Worm (Caenorhabditis elegans) whole organism, L4 larva: Measurements from ENCODE around the gene Y61A9LA.3.

Source experiments
- R02D3.7 ChIP-seq: fragments of 150-350 bp; sonication (generic microtip); optimal IDR thresholded peaks from 3 replicates; lab custom pipeline; 2014; ENCODE audit warnings: missing biosample characterization, missing genetic modification characterization
- T20F7.1 ChIP-seq: fragments of 200-800 bp; sonication (Bioruptor generic); optimal IDR thresholded peaks from 2 replicates; lab custom pipeline; 2018; ENCODE audit warnings: mild to moderate bottlenecking, missing genetic modification characterization, missing compliant biosample characterization
- ZK546.5 ChIP-seq, 2 experiments: sonication (generic microtip); optimal IDR thresholded peaks; 2 replicates each; lab custom pipeline; 2017; ENCODE audit warnings: missing biosample characterization in 2 of 2, missing genetic modification characterization in 2 of 2
- aha-1 ChIP-seq: fragments of 150-350 bp; peaks from one replicate; lab custom pipeline; 2014; ENCODE audit warnings: missing biosample characterization, missing genetic modification characterization
- aly-2 ChIP-seq: sonication (generic microtip); optimal IDR thresholded peaks from 2 replicates; lab custom pipeline; 2018; ENCODE audit warnings: missing biosample characterization, missing genetic modification characterization
- attf-4 ChIP-seq: sonication (generic microtip); optimal IDR thresholded peaks from 3 replicates; lab custom pipeline; 2017; ENCODE audit warnings: missing biosample characterization, missing genetic modification characterization
- ceh-20 ChIP-seq: fragments of 200-800 bp; sonication (Bioruptor generic); IDR thresholded peaks from 2 replicates; pipeline ENCODE4 v1.3.6; 2022; ENCODE audit warnings: missing genetic modification reagents, missing genetic modification characterization, missing compliant biosample characterization
- ceh-62 ChIP-seq: sonication (generic microtip); optimal IDR thresholded peaks from 2 replicates; lab custom pipeline; 2017; ENCODE audit warnings: missing biosample characterization, missing genetic modification characterization
- ctbp-1 ChIP-seq: fragments of 200-800 bp; sonication (Bioruptor generic); IDR thresholded peaks from 2 replicates; pipeline ENCODE4 v1.3.6; 2022; ENCODE audit warnings: missing genetic modification reagents, missing genetic modification characterization, missing compliant biosample characterization
- daf-16 ChIP-seq, 3 experiments: sonication (generic microtip); optimal IDR thresholded peaks; 2 replicates each; lab custom pipeline; 2016 to 2017; ENCODE audit warnings: missing genetic modification characterization in 3 of 3, missing genetic modification reagents in 3 of 3, mild to moderate bottlenecking in 2 of 3, missing compliant biosample characterization in 2 of 3, missing biosample characterization in 1 of 3, moderate library complexity in 1 of 3
- fkh-10 ChIP-seq: fragments of 150-350 bp; optimal IDR thresholded peaks from 2 replicates; lab custom pipeline; 2014; ENCODE audit warnings: missing biosample characterization, missing genetic modification reagents, missing genetic modification characterization
- fos-1 ChIP-seq: fragments of 150-350 bp; optimal IDR thresholded peaks from 2 replicates; lab custom pipeline; 2014; ENCODE audit warnings: missing biosample characterization, missing genetic modification characterization
- hlh-11 ChIP-seq: fragments of 200-800 bp; sonication (Bioruptor generic); optimal IDR thresholded peaks from 2 replicates; lab custom pipeline; 2018; ENCODE audit warnings: mild to moderate bottlenecking, missing genetic modification characterization, missing compliant biosample characterization
- hlh-30 ChIP-seq: sonication (generic microtip); optimal IDR thresholded peaks from 2 replicates; lab custom pipeline; 2017; ENCODE audit warnings: antibody characterized with exemption, mild to moderate bottlenecking, missing genetic modification characterization, missing compliant biosample characterization; ENCODE audit not compliant: insufficient read depth
- hmg-1.1 ChIP-seq: fragments of 200-800 bp; sonication (Bioruptor generic); IDR thresholded peaks from 2 replicates; pipeline ENCODE4 v1.3.6; 2022; ENCODE audit warnings: missing genetic modification reagents, missing genetic modification characterization, missing compliant biosample characterization
- jun-1 ChIP-seq: fragments of 150-350 bp; optimal IDR thresholded peaks from 2 replicates; lab custom pipeline; 2014; ENCODE audit warnings: missing biosample characterization, missing genetic modification reagents, missing genetic modification characterization
- lim-7 ChIP-seq: fragments of 200-800 bp; sonication (Bioruptor generic); IDR thresholded peaks from 2 replicates; pipeline ENCODE4 v1.3.6; 2022; ENCODE audit warnings: missing genetic modification characterization, missing compliant biosample characterization
- madf-5 ChIP-seq, 2 experiments: fragments of 200-800 bp; sonication (Bioruptor generic); IDR thresholded peaks; 2 replicates each; pipeline ENCODE4 v1.3.6; 2022; ENCODE audit warnings: missing compliant biosample characterization in 2 of 2, missing genetic modification characterization in 2 of 2
- mdt-29 ChIP-seq: fragments of 200-800 bp; sonication (Bioruptor generic); IDR thresholded peaks from 2 replicates; pipeline ENCODE4 v1.3.6; 2022; ENCODE audit warnings: missing genetic modification reagents, missing genetic modification characterization, missing compliant biosample characterization
- nhr-25 ChIP-seq: sonication (generic microtip); optimal IDR thresholded peaks from 2 replicates; lab custom pipeline; 2017; ENCODE audit warnings: missing genetic modification characterization, mild to moderate bottlenecking, missing compliant biosample characterization, antibody characterized with exemption, moderate library complexity, borderline replicate concordance; ENCODE audit not compliant: insufficient read depth
- nhr-28 ChIP-seq: fragments of 150-350 bp; optimal IDR thresholded peaks from 2 replicates; lab custom pipeline; 2014; ENCODE audit warnings: missing biosample characterization, missing genetic modification characterization
- nhr-42 ChIP-seq: fragments of 200-800 bp; sonication (Bioruptor generic); IDR thresholded peaks from 2 replicates; pipeline ENCODE4 v1.3.6; 2022; ENCODE audit warnings: missing genetic modification characterization, missing compliant biosample characterization
- nhr-48 ChIP-seq: sonication (generic microtip); optimal IDR thresholded peaks from 2 replicates; lab custom pipeline; 2016; ENCODE audit warnings: mild to moderate bottlenecking, missing genetic modification characterization, missing compliant biosample characterization
- pha-4 ChIP-seq, 2 experiments: fragments of 150-350 bp in 1 of 2; fragments of 200-800 bp in 1 of 2; sonication (Bioruptor generic) in 1 of 2; IDR thresholded peaks in 1 of 2; optimal IDR thresholded peaks in 1 of 2; 2 replicates each; pipeline versions ENCODE4 v1.3.6 to Lab custom; 2014 to 2022; ENCODE audit warnings: missing genetic modification characterization in 2 of 2, missing genetic modification reagents in 2 of 2, missing biosample characterization in 1 of 2, missing compliant biosample characterization in 1 of 2
- rbr-2 ChIP-seq: sonication (generic microtip); optimal IDR thresholded peaks from 2 replicates; lab custom pipeline; 2016; ENCODE audit warnings: missing genotype, missing genetic modification characterization, missing compliant biosample characterization
- sdz-12 ChIP-seq: fragments of 200-800 bp; sonication (Bioruptor generic); optimal IDR thresholded peaks from 2 replicates; lab custom pipeline; 2018; ENCODE audit warnings: mild to moderate bottlenecking, missing genetic modification characterization, missing compliant biosample characterization
- set-16 ChIP-seq: fragments of 200-800 bp; sonication (Bioruptor generic); IDR thresholded peaks from 2 replicates; pipeline ENCODE4 v1.3.6; 2022; ENCODE audit warnings: missing genetic modification reagents, missing genetic modification characterization, missing compliant biosample characterization
- snpc-1.2 ChIP-seq: fragments of 200-800 bp; sonication (Bioruptor generic); IDR thresholded peaks from 2 replicates; pipeline ENCODE4 v1.3.6; 2022; ENCODE audit warnings: missing genetic modification reagents, missing genetic modification characterization, missing compliant biosample characterization
- spr-1 ChIP-seq: sonication (generic microtip); optimal IDR thresholded peaks from 2 replicates; lab custom pipeline; 2016; ENCODE audit warnings: mild to moderate bottlenecking, missing genetic modification characterization, missing compliant biosample characterization
- tag-97 ChIP-seq: fragments of 200-800 bp; sonication (Bioruptor generic); IDR thresholded peaks from 2 replicates; pipeline ENCODE4 v1.3.6; 2022; ENCODE audit warnings: missing genetic modification characterization, missing compliant biosample characterization
- unc-62 ChIP-seq, 3 experiments: fragments of 150-350 bp in 1 of 3; sonication (generic microtip); optimal IDR thresholded peaks in 2 of 3; peaks in 1 of 3; 1 replicate in 1 of 3; 2 replicates in 2 of 3; lab custom pipeline; 2014 to 2017; ENCODE audit warnings: missing biosample characterization in 3 of 3, missing genetic modification characterization in 3 of 3, missing genetic modification reagents in 3 of 3, missing genotype in 1 of 3
- zfp-3 ChIP-seq: fragments of 200-800 bp; sonication (Bioruptor generic); conservative IDR thresholded peaks from 2 replicates; pipeline ENCODE4 v1.3.6; 2022; ENCODE audit warnings: missing genetic modification reagents, missing genetic modification characterization, missing compliant biosample characterization
- ztf-11 ChIP-seq: fragments of 150-350 bp; optimal IDR thresholded peaks from 2 replicates; lab custom pipeline; 2014; ENCODE audit warnings: missing biosample characterization, missing genetic modification characterization

The Y61A9LA.3 gene

DNA sequence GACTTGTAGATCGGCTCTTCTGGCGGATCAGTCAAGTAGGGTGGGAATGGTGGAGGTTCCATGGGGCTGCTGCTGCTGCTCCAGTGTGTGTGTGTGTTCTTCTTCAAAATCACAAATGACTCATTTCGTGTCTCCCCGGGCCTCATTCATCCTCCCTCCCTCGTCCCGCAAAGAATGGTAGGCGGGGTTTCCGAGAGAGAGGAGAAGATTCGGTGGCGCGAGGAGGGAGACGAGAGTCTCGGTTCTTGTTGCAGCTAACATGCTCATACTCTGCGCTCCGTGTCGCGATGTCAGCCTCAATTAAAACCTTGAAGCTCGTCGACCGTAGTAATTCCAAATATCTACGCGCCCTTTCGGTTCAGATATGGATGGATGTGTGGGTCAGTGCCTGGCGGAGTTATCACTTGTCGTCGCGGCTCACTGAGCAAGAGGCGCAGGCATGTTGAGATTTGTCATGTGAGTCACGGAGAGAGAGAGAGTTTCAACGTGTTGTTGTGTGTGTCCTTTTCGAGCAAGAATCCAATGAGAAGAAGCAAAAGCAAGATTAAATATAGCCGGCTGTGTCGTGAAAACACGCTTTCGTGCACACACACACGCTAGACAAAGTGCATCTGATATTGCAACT lies 44.0 kb upstream of the Y61A9LA.3 start:
- TF ChIP-seq ctbp-1 (GFP tag; lab: Robert Waterston, UW), result no peak
- no peak for TF ChIP-seq attf-4 (tag; lab: Kevin White, UChicago)
- no peak for TF ChIP-seq sdz-12
- TF ChIP-seq hmg-1.1 (GFP tag; lab: Robert Waterston, UW), result no peak
- no peak for TF ChIP-seq T20F7.1 (GFP tag; lab: Kevin White, UChicago)
- no peak for TF ChIP-seq tag-97
- TF ChIP-seq lim-7, result 0 out of 2 replicates have a peak, but pooled peaks have one; percentile 36
- no peak for TF ChIP-seq fkh-10 (GFP tag; lab: Kevin White, UChicago)
- TF ChIP-seq ceh-20 (GFP tag; lab: Robert Waterston, UW), result no peak
- TF ChIP-seq rbr-2 (tag; lab: Kevin White, UChicago), result peak; percentile 11
- TF ChIP-seq set-16 (GFP tag; lab: Robert Waterston, UW), result peak; percentile 68
- TF ChIP-seq hlh-30 (tag; lab: Kevin White, UChicago), result peak; percentile 13
- no peak for TF ChIP-seq ceh-62 (tag; lab: Kevin White, UChicago)
- no peak for TF ChIP-seq nhr-42 (GFP tag; lab: Robert Waterston, UW)

DNA sequence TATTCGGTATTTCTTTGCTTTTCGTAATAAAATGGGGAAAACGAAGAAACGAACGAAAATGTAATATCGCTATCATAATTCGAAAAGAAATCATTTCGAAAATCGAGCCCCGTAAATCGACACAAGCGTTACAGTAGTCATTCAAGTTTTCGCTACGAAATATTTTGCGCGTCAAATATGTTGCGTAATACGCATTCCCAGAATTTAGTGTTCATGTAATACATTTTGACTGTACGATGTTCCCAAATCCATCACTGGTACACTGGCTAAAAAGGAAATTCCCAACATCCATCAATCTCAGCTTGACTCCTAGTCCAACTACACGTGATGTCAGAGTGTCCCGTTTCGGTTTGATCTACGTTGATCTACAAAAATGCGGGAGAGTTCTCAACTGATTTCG lies 43.0 kb upstream of the Y61A9LA.3 start:
- no peak for TF ChIP-seq pha-4 (GFP tag; IDR thresholded peaks at IDR 0.05; lab: Robert Waterston, UW)
- no peak for TF ChIP-seq pha-4 (tag; optimal IDR thresholded peaks at IDR 0.05; lab: Kevin White, UChicago)
- no peak for TF ChIP-seq R02D3.7 (tag; lab: Kevin White, UChicago)
- no peak for TF ChIP-seq snpc-1.2 (GFP tag; lab: Robert Waterston, UW)
- no peak for TF ChIP-seq nhr-25 (tag; lab: Kevin White, UChicago)
- TF ChIP-seq rbr-2 (tag; lab: Kevin White, UChicago), result no peak
- no peak for TF ChIP-seq aly-2 (tag; lab: Kevin White, UChicago)
- no peak for TF ChIP-seq fos-1 (tag; lab: Kevin White, UChicago)
- no peak for TF ChIP-seq ZK546.5 (tag; optimal IDR thresholded peaks at IDR 0.05; lab: Kevin White, UChicago)
- no peak for TF ChIP-seq nhr-48
- no peak for TF ChIP-seq ztf-11 (tag; lab: Kevin White, UChicago)
- no peak for TF ChIP-seq daf-16 (GFP tag; optimal IDR thresholded peaks at IDR 0.05; lab: Kevin White, UChicago)
- no peak for TF ChIP-seq daf-16 (tag; optimal IDR thresholded peaks at IDR 0.05; lab: Kevin White, UChicago)
- no peak for TF ChIP-seq jun-1 (tag; lab: Kevin White, UChicago)
- TF ChIP-seq madf-5 (GFP tag; IDR thresholded peaks at IDR 0.05; lab: Robert Waterston, UW), result no peak

DNA sequence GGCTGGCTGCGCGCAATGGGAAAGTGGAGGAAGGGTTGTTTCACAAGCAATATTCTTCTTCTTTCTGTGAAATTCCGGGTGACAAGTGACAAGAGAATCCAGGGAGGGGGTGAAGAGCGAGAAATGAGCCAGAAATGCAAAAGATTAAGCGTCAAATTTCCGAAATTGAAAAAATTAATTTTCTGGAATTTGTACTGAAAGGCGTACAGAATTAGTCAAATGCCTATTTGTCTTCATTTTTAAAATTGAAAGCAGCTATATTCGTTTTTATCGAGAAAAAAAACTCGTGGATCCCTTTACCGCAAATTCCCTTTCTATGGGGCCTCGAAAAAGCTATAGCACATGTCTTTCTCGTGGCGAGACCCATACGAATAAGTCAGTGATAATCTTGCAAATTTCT lies 35.2 kb upstream of the Y61A9LA.3 start:
- TF ChIP-seq tag-97 (no peak), unc-62 (GFP tag; optimal IDR thresholded peaks at IDR 0.05 in 1 of 2; lab: Kevin White, UChicago) (peak in 1 of 2 experiments; percentile 90), unc-62 (tag; optimal IDR thresholded peaks at IDR 0.05; lab: Kevin White, UChicago) (no peak)
- TF ChIP-seq, all 104 proteins: peak for 1

DNA sequence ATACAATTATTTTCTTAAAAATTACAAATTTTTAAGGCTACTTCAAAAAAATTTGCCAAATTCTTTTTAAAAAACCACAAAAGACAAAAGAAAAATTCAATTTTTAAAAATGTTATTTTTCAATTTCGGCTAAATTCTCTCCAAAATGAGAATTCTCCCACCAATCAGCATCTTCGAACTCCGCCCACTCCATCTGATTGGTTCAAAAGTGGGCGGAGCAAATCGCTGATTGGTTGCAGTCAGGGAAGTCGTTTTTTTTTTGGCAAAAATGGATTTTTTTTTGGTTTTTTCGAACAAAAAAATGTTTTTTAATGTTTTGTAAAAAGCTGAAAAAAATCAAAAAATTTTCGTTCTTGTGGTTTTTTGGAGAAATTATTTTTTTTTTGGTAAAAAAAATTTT lies 31.1 kb upstream of the Y61A9LA.3 start:
- TF ChIP-seq aha-1 (tag; lab: Kevin White, UChicago), result peak; percentile 35
- no peak for TF ChIP-seq spr-1 (tag; lab: Kevin White, UChicago)
- TF ChIP-seq, all 104 proteins: peak for 1

DNA sequence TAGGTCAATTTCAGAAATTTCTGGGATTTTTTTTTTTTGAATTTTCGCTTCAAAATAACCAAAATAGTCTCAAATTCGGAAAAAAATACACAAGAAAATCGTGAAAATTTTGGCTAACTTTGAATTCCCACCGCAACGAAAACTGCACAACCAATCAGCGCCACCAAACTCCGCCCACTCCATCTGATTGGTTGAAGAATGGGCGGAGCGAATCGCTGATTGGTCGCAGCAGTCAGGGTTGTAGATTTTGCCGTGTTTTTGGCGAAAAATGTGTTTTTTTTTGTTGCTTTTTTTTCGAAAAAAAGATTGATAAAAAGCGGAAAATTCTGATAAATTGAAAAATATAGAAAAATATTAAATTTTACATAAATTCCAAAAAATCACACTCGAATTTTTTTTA lies 24.1 kb upstream of the Y61A9LA.3 start:
- TF ChIP-seq ctbp-1 (GFP tag; lab: Robert Waterston, UW) (no peak), zfp-3 (no peak), nhr-28 (tag; lab: Kevin White, UChicago) (no peak), mdt-29 (no peak), aly-2 (tag; lab: Kevin White, UChicago) (no peak), hlh-11 (tag; lab: Kevin White, UChicago) (no peak)
- TF ChIP-seq, all 104 proteins: peak for 0
